Fruit fly (Drosophila melanogaster) whole organism, embryonic: Measurements from ENCODE around the gene Tango5.
A peak's percentile ranks its signal among the peaks of the same experiment; 100 is the strongest.

Source experiments
- Antp ChIP-seq: fragments of 200-800 bp; sonication (Bioruptor generic); optimal IDR thresholded peaks from 3 replicates; lab custom pipeline; 2016; ENCODE audit warnings: missing biosample characterization, missing genetic modification characterization
- Atf6 ChIP-seq: fragments of 200-800 bp; sonication (Bioruptor generic); IDR thresholded peaks from 2 replicates; pipeline ENCODE4 v1.3.6; 2022; ENCODE audit warnings: missing biosample characterization, missing genetic modification characterization
- Awh ChIP-seq: fragments of 200-800 bp; sonication (Bioruptor generic); IDR thresholded peaks from 2 replicates; pipeline ENCODE4, ENCODE4 v1.3.6; 2022; ENCODE audit warnings: missing biosample characterization, missing genetic modification characterization
- CG10654 ChIP-seq: fragments of 200-800 bp; sonication (Bioruptor generic); optimal IDR thresholded peaks from 2 replicates; lab custom pipeline; 2016; ENCODE audit warnings: missing biosample characterization, missing genetic modification characterization
- CG11247 ChIP-seq: fragments of 200-800 bp; sonication (Bioruptor generic); IDR thresholded peaks from 2 replicates; pipeline ENCODE4 v1.3.6; 2022; ENCODE audit warnings: missing biosample characterization, missing genetic modification characterization
- CG11398 ChIP-seq: fragments of 200-800 bp; sonication (Bioruptor generic); optimal IDR thresholded peaks from 2 replicates; lab custom pipeline; 2016; ENCODE audit warnings: missing biosample characterization, missing genetic modification characterization
- CG11696 ChIP-seq: fragments of 200-800 bp; sonication (Bioruptor generic); IDR thresholded peaks from 2 replicates; pipeline ENCODE4 v1.3.6; 2022; ENCODE audit warnings: missing biosample characterization, missing genetic modification characterization
- CG17186 ChIP-seq: fragments of 200-800 bp; sonication (Bioruptor generic); optimal IDR thresholded peaks from 3 replicates; lab custom pipeline; 2017; ENCODE audit warnings: missing biosample characterization, missing genetic modification reagents, missing genetic modification characterization
- CG17385 ChIP-seq: fragments of 200-800 bp; sonication (Bioruptor generic); optimal IDR thresholded peaks from 3 replicates; lab custom pipeline; 2018; ENCODE audit warnings: missing biosample characterization, mild to moderate bottlenecking, missing genetic modification characterization
- CG18476 ChIP-seq: fragments of 200-800 bp; sonication (Bioruptor generic); optimal IDR thresholded peaks from 2 replicates; lab custom pipeline; 2016; ENCODE audit warnings: missing biosample characterization, mild to moderate bottlenecking, missing genetic modification characterization
- CG3065 ChIP-seq: fragments of 200-800 bp; sonication (Bioruptor generic); optimal IDR thresholded peaks from 2 replicates; lab custom pipeline; 2016; ENCODE audit warnings: missing biosample characterization, missing genetic modification characterization
- CG33557 ChIP-seq: fragments of 200-800 bp; sonication (Bioruptor generic); optimal IDR thresholded peaks from 2 replicates; lab custom pipeline; 2019; ENCODE audit warnings: missing biosample characterization, mild to moderate bottlenecking, missing genetic modification characterization, moderate library complexity
- CG3838 ChIP-seq: fragments of 200-800 bp; sonication (Bioruptor generic); optimal IDR thresholded peaks from 3 replicates; lab custom pipeline; 2016; ENCODE audit warnings: missing biosample characterization, missing genetic modification characterization
- CG4854 ChIP-seq: fragments of 200-800 bp; sonication (Bioruptor generic); optimal IDR thresholded peaks from 2 replicates; lab custom pipeline; 2016; ENCODE audit warnings: missing biosample characterization, missing genetic modification characterization, inconsistent platforms
- CG6765 ChIP-seq: fragments of 200-800 bp; sonication (Bioruptor generic); optimal IDR thresholded peaks from 3 replicates; lab custom pipeline; 2017; ENCODE audit warnings: missing biosample characterization, mild to moderate bottlenecking, missing genetic modification characterization
- CG7271 ChIP-seq: fragments of 200-800 bp; sonication (Bioruptor generic); optimal IDR thresholded peaks from 2 replicates; lab custom pipeline; 2018; ENCODE audit warnings: missing biosample characterization, mild to moderate bottlenecking, missing genetic modification characterization, moderate library complexity
- CG7357 ChIP-seq: fragments of 200-800 bp; sonication (Bioruptor generic); IDR thresholded peaks from 3 replicates; pipeline ENCODE4 v1.3.6; 2022; ENCODE audit warnings: missing biosample characterization, missing genetic modification characterization
- CG7928 ChIP-seq: fragments of 200-800 bp; sonication (Bioruptor generic); optimal IDR thresholded peaks from 2 replicates; lab custom pipeline; 2017; ENCODE audit warnings: missing biosample characterization, mild to moderate bottlenecking, missing genetic modification characterization
- CG8944 ChIP-seq: fragments of 200-800 bp; sonication (Bioruptor generic); optimal IDR thresholded peaks from 3 replicates; lab custom pipeline; 2016; ENCODE audit warnings: missing biosample characterization, missing genetic modification characterization
- CHES-1-like ChIP-seq: fragments of 200-800 bp; sonication (Bioruptor generic); optimal IDR thresholded peaks from 2 replicates; lab custom pipeline; 2016; ENCODE audit warnings: missing biosample characterization, missing genetic modification characterization
- Dp ChIP-seq: fragments of 200-800 bp; sonication (Bioruptor generic); optimal IDR thresholded peaks from 2 replicates; lab custom pipeline; 2018; ENCODE audit warnings: missing biosample characterization, mild to moderate bottlenecking, missing genetic modification characterization, moderate library complexity
- E2f2 ChIP-seq: fragments of 200-800 bp; sonication (Bioruptor generic); IDR thresholded peaks from 2 replicates; pipeline ENCODE4 v1.3.6; 2022; ENCODE audit warnings: missing biosample characterization, missing genetic modification characterization
- Hr51 ChIP-seq, 2 experiments: fragments of 200-800 bp; sonication (Bioruptor generic); optimal IDR thresholded peaks; 2 replicates in 1 of 2; 3 replicates in 1 of 2; lab custom pipeline; 2016 to 2018; ENCODE audit warnings: missing biosample characterization in 2 of 2, missing genetic modification characterization in 2 of 2, mild to moderate bottlenecking in 1 of 2, moderate library complexity in 1 of 2
- Med ChIP-seq: fragments of 200-800 bp; sonication (Bioruptor generic); peaks from one replicate; lab custom pipeline; 2016; ENCODE audit warnings: missing biosample characterization, missing genetic modification characterization, mild to moderate bottlenecking, inconsistent platforms, moderate library complexity
- NFAT ChIP-seq: fragments of 200-800 bp; sonication (Bioruptor generic); IDR thresholded peaks from 2 replicates; pipeline ENCODE4 v1.3.6; 2022; ENCODE audit warnings: missing biosample characterization, missing genetic modification characterization
- Optix ChIP-seq: fragments of 200-800 bp; sonication (Bioruptor generic); IDR thresholded peaks from 3 replicates; pipeline ENCODE4 v1.3.6; 2022; ENCODE audit warnings: missing biosample characterization, missing genetic modification characterization
- Pdp1 ChIP-seq, 2 experiments: fragments of 200-800 bp; sonication (Bioruptor generic); optimal IDR thresholded peaks; 3 replicates each; lab custom pipeline; 2016; ENCODE audit warnings: missing biosample characterization in 2 of 2, missing genetic modification characterization in 2 of 2, mild to moderate bottlenecking in 1 of 2, moderate library complexity in 1 of 2
- Sox100B ChIP-seq: fragments of 200-800 bp; sonication (Bioruptor generic); optimal IDR thresholded peaks from 3 replicates; lab custom pipeline; 2018; ENCODE audit warnings: missing biosample characterization, mild to moderate bottlenecking, missing genetic modification characterization
- YL-1 ChIP-seq: fragments of 200-800 bp; sonication (Bioruptor generic); optimal IDR thresholded peaks from 3 replicates; lab custom pipeline; 2017; ENCODE audit warnings: missing biosample characterization, mild to moderate bottlenecking, missing genetic modification characterization
- abd-A ChIP-seq: fragments of 200-800 bp; sonication (Bioruptor generic); optimal IDR thresholded peaks from 3 replicates; lab custom pipeline; 2019; ENCODE audit warnings: missing biosample characterization, mild to moderate bottlenecking, missing genetic modification characterization, moderate library complexity
- ap ChIP-seq: fragments of 200-800 bp; sonication (Bioruptor generic); IDR thresholded peaks from 2 replicates; pipeline ENCODE4 v1.3.6; 2022; ENCODE audit warnings: missing biosample characterization, missing genetic modification characterization
- cas ChIP-seq: fragments of 200-800 bp; sonication (Bioruptor generic); IDR thresholded peaks from 2 replicates; pipeline ENCODE4 v1.3.6; 2022; ENCODE audit warnings: missing biosample characterization, missing genetic modification characterization
- cato ChIP-seq: fragments of 200-800 bp; sonication (Bioruptor generic); optimal IDR thresholded peaks from 2 replicates; lab custom pipeline; 2016; ENCODE audit warnings: missing biosample characterization, missing genetic modification characterization, borderline replicate concordance
- caup ChIP-seq: fragments of 200-800 bp; sonication (Bioruptor generic); optimal IDR thresholded peaks from 3 replicates; lab custom pipeline; 2017; ENCODE audit warnings: missing biosample characterization, mild to moderate bottlenecking, missing genetic modification characterization, moderate library complexity; ENCODE audit not compliant: severe bottlenecking
- danr ChIP-seq: fragments of 200-800 bp; sonication (Bioruptor generic); IDR thresholded peaks from 2 replicates; pipeline ENCODE4 v1.3.6; 2022; ENCODE audit warnings: missing biosample characterization, missing genetic modification characterization
- dimm ChIP-seq: fragments of 200-800 bp; sonication (Bioruptor generic); IDR thresholded peaks from 2 replicates; pipeline ENCODE4 v1.3.6; 2022; ENCODE audit warnings: missing biosample characterization, missing genetic modification characterization
- fd102C ChIP-seq: fragments of 200-800 bp; sonication (Bioruptor generic); optimal IDR thresholded peaks from 2 replicates; lab custom pipeline; 2018; ENCODE audit warnings: missing biosample characterization, mild to moderate bottlenecking, missing genetic modification characterization, moderate library complexity
- ftz-f1 ChIP-seq: fragments of 200-800 bp; sonication (Bioruptor generic); optimal IDR thresholded peaks from 2 replicates; lab custom pipeline; 2016; ENCODE audit warnings: missing biosample characterization, missing genetic modification characterization
- hkb ChIP-seq, 2 experiments: fragments of 200-800 bp in 1 of 2; fragments of >200 bp in 1 of 2; sonication (Bioruptor generic) in 1 of 2; IDR thresholded peaks in 1 of 2; optimal IDR thresholded peaks in 1 of 2; 2 replicates each; pipeline versions ENCODE4 v1.3.6 to Lab custom; 2017 to 2022; ENCODE audit warnings: missing biosample characterization in 1 of 2, missing genetic modification characterization in 1 of 2
- insv ChIP-seq, 2 experiments: fragments of 200-800 bp; sonication (Bioruptor generic); optimal IDR thresholded peaks; 3 replicates each; lab custom pipeline; 2016 to 2018; ENCODE audit warnings: missing biosample characterization in 2 of 2, missing genetic modification characterization in 2 of 2
- kni ChIP-seq: fragments of 200-800 bp; sonication (Bioruptor generic); optimal IDR thresholded peaks from 3 replicates; lab custom pipeline; 2017; ENCODE audit warnings: mild to moderate bottlenecking, missing biosample characterization, missing genetic modification reagents, missing genetic modification characterization
- luna ChIP-seq: fragments of 200-800 bp; sonication (Bioruptor generic); optimal IDR thresholded peaks from 2 replicates; lab custom pipeline; 2016; ENCODE audit warnings: missing biosample characterization, missing genetic modification characterization
- oc ChIP-seq: fragments of 200-800 bp; sonication (Bioruptor generic); optimal IDR thresholded peaks from 2 replicates; lab custom pipeline; 2018; ENCODE audit warnings: missing biosample characterization, mild to moderate bottlenecking, missing genetic modification characterization, moderate library complexity
- phol ChIP-seq: fragments of 200-800 bp; sonication (Bioruptor generic); optimal IDR thresholded peaks from 3 replicates; lab custom pipeline; 2018; ENCODE audit warnings: missing biosample characterization, mild to moderate bottlenecking, missing genetic modification characterization, moderate library complexity
- prd ChIP-seq, 3 experiments: fragments of >200 bp in 2 of 3; fragments of 200-800 bp in 1 of 3; sonication (Bioruptor generic) in 1 of 3; optimal IDR thresholded peaks in 2 of 3; IDR thresholded peaks in 1 of 3; 2 replicates in 2 of 3; 3 replicates in 1 of 3; pipeline versions ENCODE4 v1.3.6 to Lab custom; 2017 to 2022; ENCODE audit warnings: missing biosample characterization in 1 of 3, missing genetic modification characterization in 1 of 3
- so ChIP-seq: fragments of 200-800 bp; sonication (Bioruptor generic); IDR thresholded peaks from 3 replicates; pipeline ENCODE4 v1.3.6; 2022; ENCODE audit warnings: missing biosample characterization, missing genetic modification characterization
- unc-4 ChIP-seq: fragments of 200-800 bp; sonication (Bioruptor generic); IDR thresholded peaks from 2 replicates; pipeline ENCODE4 v1.3.6; 2022; ENCODE audit warnings: missing biosample characterization, missing genetic modification characterization; ENCODE audit not compliant: partially characterized antibody

Tango5 gene

DNA sequence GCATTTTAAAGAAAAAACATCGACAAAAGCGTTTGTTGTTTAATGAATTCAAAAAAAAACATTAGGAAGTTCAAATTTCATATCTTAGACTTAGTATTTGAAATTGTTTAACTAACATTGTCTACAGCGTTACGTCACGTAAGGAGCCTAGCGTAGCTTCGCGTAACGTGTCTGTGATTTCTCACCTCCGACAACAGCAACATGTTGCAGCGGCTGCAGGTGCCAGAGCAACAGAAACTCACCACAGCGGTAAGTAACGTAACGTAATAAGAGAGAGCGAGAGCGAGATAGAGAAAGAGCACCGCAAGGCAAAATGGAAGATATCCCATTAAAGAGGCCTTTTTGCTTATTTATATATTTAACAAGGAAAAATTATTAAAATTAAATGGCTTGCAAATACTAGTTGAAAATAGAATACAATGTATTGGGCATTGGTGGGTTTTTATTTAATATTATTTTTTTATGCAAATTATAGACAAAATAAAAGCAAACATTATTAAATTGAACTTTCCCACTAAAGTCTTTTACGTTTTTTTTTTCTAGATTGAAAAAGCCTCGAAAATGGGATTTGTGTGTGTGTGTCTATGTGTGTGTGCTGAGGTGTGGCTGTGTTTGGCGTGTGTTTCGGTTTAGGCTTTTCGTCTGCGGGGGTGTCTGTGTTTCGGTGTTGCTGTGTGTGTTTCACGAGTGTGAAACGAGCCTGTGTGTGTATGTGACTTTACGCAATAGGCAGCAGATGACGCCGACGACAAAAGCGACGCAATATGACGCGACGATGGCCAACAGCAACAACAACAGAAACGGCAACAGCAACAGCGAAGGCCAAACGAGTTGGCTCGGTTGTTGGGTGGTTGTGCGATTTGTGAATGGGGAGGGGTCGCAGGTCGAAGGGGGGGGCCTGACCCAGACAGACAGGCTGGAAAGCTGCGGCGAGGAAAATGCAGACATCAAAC is 34.0 kb downstream of the Tango5 start (continued):
- TF ChIP-seq Sox100B (GFP tag; lab: Kevin White, UChicago) = no peak
- TF ChIP-seq dimm = no peak
- TF ChIP-seq Pdp1 (GFP tag; optimal IDR thresholded peaks at IDR 0.05; lab: Kevin White, UChicago) = peak in 1 of 2 experiments; percentile 95
- TF ChIP-seq YL-1 = no peak
- TF ChIP-seq CG33557 (GFP tag; lab: Kevin White, UChicago) = no peak
- TF ChIP-seq CG7928 (GFP tag; lab: Kevin White, UChicago) = no peak
- no peak for TF ChIP-seq prd (optimal IDR thresholded peaks at IDR 0.05; lab: Kevin White, UChicago)
- TF ChIP-seq prd (GFP tag; IDR thresholded peaks at IDR 0.05; lab: Robert Waterston, UW) = no peak
- no peak for TF ChIP-seq hkb (optimal IDR thresholded peaks at IDR 0.05; lab: Kevin White, UChicago)
- no peak for TF ChIP-seq hkb (GFP tag; IDR thresholded peaks at IDR 0.05; lab: Robert Waterston, UW)
- no peak for TF ChIP-seq CG7357 (GFP tag; lab: Robert Waterston, UW)
- no peak for TF ChIP-seq CG8944 (GFP tag; lab: Kevin White, UChicago)
- TF ChIP-seq CG11247 = no peak
- peak; percentile 14 for TF ChIP-seq oc (tag; lab: Kevin White, UChicago)
- TF ChIP-seq CG3838 (GFP tag; lab: Kevin White, UChicago) = no peak
- no peak for TF ChIP-seq luna (GFP tag; lab: Kevin White, UChicago)
- no peak for TF ChIP-seq Antp (GFP tag; lab: Kevin White, UChicago)
- TF ChIP-seq CG6765 (GFP tag; lab: Kevin White, UChicago) = no peak
- TF ChIP-seq E2f2 (GFP tag; lab: Robert Waterston, UW) = no peak
- no peak for TF ChIP-seq ap (GFP tag; lab: Robert Waterston, UW)
- TF ChIP-seq CG11398 (GFP tag; lab: Kevin White, UChicago) = no peak
- TF ChIP-seq CG17186 (GFP tag; lab: Kevin White, UChicago) = no peak
- TF ChIP-seq danr (GFP tag; lab: Robert Waterston, UW) = no peak
- TF ChIP-seq Optix (GFP tag; lab: Robert Waterston, UW) = no peak
- no peak for TF ChIP-seq kni
- peak; percentile 62 for TF ChIP-seq abd-A (tag; lab: Kevin White, UChicago)
- TF ChIP-seq CG10654 = no peak
- TF ChIP-seq Awh = no peak
- TF ChIP-seq CG11696 (GFP tag; lab: Robert Waterston, UW) = no peak
- no peak for TF ChIP-seq Hr51 (GFP tag; optimal IDR thresholded peaks at IDR 0.05; lab: Kevin White, UChicago)
- TF ChIP-seq so (GFP tag; lab: Robert Waterston, UW) = no peak
- TF ChIP-seq cas = no peak
- TF ChIP-seq Med (GFP tag; lab: Kevin White, UChicago) = peak; percentile 86
- TF ChIP-seq ftz-f1 (GFP tag; lab: Kevin White, UChicago) = peak; percentile 73
- TF ChIP-seq CG7271 (tag; lab: Kevin White, UChicago) = no peak
- no peak for TF ChIP-seq CG17385
- TF ChIP-seq phol (tag; lab: Kevin White, UChicago) = no peak
- TF ChIP-seq fd102C = no peak
- TF ChIP-seq Atf6 (GFP tag; lab: Robert Waterston, UW) = 0 out of 2 replicates have a peak, but pooled peaks have one; percentile 16
- TF ChIP-seq cato (GFP tag; lab: Kevin White, UChicago) = no peak
- TF ChIP-seq CHES-1-like (GFP tag; lab: Kevin White, UChicago) = no peak
- TF ChIP-seq CG4854 = no peak
- no peak for TF ChIP-seq caup (GFP tag; lab: Kevin White, UChicago)
- no peak for TF ChIP-seq unc-4 (GFP tag; lab: Robert Waterston, UW)
- no peak for TF ChIP-seq NFAT (GFP tag; lab: Robert Waterston, UW)
- TF ChIP-seq insv (GFP tag; optimal IDR thresholded peaks at IDR 0.05; lab: Kevin White, UChicago) = no peak
- TF ChIP-seq CG3065 = no peak
- TF ChIP-seq CG18476 = no peak
- TF ChIP-seq Dp (GFP tag; lab: Kevin White, UChicago) = no peak
